Fruit fly (Drosophila melanogaster) S2 (cell line): ENCODE measurements around the gene CG34149.

Experiments used
- CG8478 ChIP-seq: fragments of >200 bp; optimal IDR thresholded peaks from 2 replicates; lab custom pipeline; 2018
- CTCF ChIP-seq, 2 experiments: fragments of >200 bp; optimal IDR thresholded peaks; 2 replicates each; lab custom pipeline; 2018

- TF ChIP-seq CG8478 (no peak), CTCF (optimal IDR thresholded peaks at IDR 0.05; lab: Kevin White, UChicago) (no peak)
These were observed 21.1 kb upstream of the CG34149 start for dm6 chr3R:22358810-22359209.
